Worm (Caenorhabditis elegans) whole organism, mixed stage, embryonic: ENCODE measurements around the gene msp-40.

ENCODE experiments used
- nhr-237 ChIP-seq: fragments of 150-350 bp; optimal IDR thresholded peaks from 2 replicates; lab custom pipeline; 2014; ENCODE audit warnings: missing biosample characterization, missing genetic modification characterization
- nhr-76 ChIP-seq: sonication (generic microtip); optimal IDR thresholded peaks from 2 replicates; lab custom pipeline; 2017; ENCODE audit warnings: missing biosample characterization, missing genetic modification characterization

DNA sequence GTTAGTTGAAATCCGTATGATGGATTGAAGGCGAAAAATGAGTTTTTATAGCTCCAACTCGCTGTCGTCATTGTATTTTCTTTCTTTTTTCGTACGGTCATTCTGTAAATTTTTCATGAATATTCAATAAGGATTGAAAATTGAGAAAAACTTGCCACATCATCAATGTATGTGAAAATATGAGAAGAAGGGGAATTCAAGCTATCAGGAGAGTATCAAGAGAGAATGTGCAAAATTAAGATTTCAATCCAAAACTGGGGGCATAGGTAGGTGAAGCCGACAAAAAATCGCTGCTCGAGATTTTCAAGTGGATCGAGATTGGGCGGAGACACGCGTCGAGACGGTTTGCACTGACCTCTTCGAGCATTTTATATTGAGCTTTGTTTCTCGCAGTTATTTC is 40.8 kb upstream of the msp-40 start, which contains the start of gene nep-12:
- TF ChIP-seq nhr-76 (tag; lab: Kevin White, UChicago) (no peak), nhr-237 (tag; lab: Kevin White, UChicago) (no peak)
